Fruit fly (Drosophila melanogaster): ENCODE results near the gene cactin.

The cactin gene

DNA sequence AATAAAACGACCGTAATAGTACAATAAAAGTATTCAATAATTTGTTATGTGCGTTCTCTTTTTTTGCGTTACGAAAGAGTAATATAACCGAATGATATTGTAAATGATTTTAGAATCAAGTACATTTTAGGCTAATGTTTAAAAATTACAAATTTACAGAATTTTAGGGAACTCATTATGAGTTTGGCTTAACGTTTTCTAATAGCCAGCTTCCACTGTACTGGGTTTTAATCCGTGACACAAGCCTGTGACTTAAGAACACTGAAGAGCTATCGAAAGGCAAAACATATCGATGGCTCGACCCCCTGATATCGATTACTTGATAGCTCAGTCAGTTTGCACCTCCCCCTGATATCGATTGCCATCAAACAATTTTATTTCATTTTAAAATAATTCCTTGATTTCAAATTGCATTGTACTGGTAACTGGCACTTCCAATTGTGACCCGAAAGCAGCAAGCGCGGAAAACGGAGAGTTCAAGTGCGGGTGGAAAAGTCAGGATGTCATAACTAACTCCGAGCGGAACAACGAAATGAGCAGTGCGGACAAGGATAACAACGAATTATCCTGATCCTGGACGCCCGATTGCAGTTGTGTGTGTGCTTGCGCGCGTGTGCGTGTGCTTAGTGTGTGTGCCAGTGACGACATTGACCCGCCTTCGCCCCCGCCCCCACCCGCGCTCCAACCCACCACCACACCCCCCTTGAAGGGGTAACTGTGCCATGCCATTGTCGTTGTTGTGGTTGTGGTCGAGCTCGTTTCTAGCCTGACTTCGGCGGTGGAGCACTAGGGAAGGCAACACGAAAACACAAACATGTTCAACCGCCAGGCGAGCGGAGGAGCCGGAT, 29.6 kb upstream of the cactin start, which contains the start of gene HERC2:
Gene HERC2 (plus strand): TSS at position 330 of the 848 bp plus-strand sequence.
- TF ChIP-seq Hnf4 (GFP tag; optimal IDR thresholded peaks at IDR 0.05), result no peak
- no peak for TF ChIP-seq Hr78 (GFP tag; optimal IDR thresholded peaks at IDR 0.05)
- peak; percentile 21 for TF ChIP-seq fru (GFP tag; optimal IDR thresholded peaks at IDR 0.05)
- TF ChIP-seq brk (GFP tag; optimal IDR thresholded peaks at IDR 0.05), result no peak
- TF ChIP-seq Rel (GFP tag; optimal IDR thresholded peaks at IDR 0.05), result no peak
- no peak for TF ChIP-seq Rel (tag; optimal IDR thresholded peaks at IDR 0.05)
- peak; percentile 40 for TF ChIP-seq h (GFP tag; optimal IDR thresholded peaks at IDR 0.05)
- peak; percentile 68 for TF ChIP-seq HLH106 (tag; optimal IDR thresholded peaks at IDR 0.05)
- TF ChIP-seq woc (GFP tag; optimal IDR thresholded peaks at IDR 0.05), result peak; percentile 68
- no peak for TF ChIP-seq Dfd (GFP tag; optimal IDR thresholded peaks at IDR 0.05)
- peak; percentile 20 for TF ChIP-seq Sp1 (GFP tag; optimal IDR thresholded peaks at IDR 0.05)
- TF ChIP-seq CG32264 (GFP tag; optimal IDR thresholded peaks at IDR 0.05), result no peak
- TF ChIP-seq tai (GFP tag; optimal IDR thresholded peaks at IDR 0.05), result no peak
- TF ChIP-seq dmrt93B (GFP tag; optimal IDR thresholded peaks at IDR 0.05), result no peak
- TF ChIP-seq jim (GFP tag; optimal IDR thresholded peaks at IDR 0.05), result no peak
- TF ChIP-seq psq (GFP tag; optimal IDR thresholded peaks at IDR 0.05), result peak; percentile 28
- peak; percentile 51 for TF ChIP-seq ey (GFP tag; optimal IDR thresholded peaks at IDR 0.05)
- TF ChIP-seq lola (GFP tag; optimal IDR thresholded peaks at IDR 0.05), result no peak
- TF ChIP-seq OdsH (GFP tag; optimal IDR thresholded peaks at IDR 0.05), result no peak
- no peak for TF ChIP-seq pan (optimal IDR thresholded peaks at IDR 0.05)
- TF ChIP-seq Abd-B (GFP tag; optimal IDR thresholded peaks at IDR 0.05), result no peak
- no peak for TF ChIP-seq usp (GFP tag; optimal IDR thresholded peaks at IDR 0.05)
- TF ChIP-seq Vsx2 (GFP tag; optimal IDR thresholded peaks at IDR 0.05; ENCODE audit: partially characterized antibody), result no peak
- TF ChIP-seq sage (GFP tag; optimal IDR thresholded peaks at IDR 0.05), result no peak
- TF ChIP-seq N (GFP tag; optimal IDR thresholded peaks at IDR 0.05), result no peak
- no peak for TF ChIP-seq rgr (GFP tag; optimal IDR thresholded peaks at IDR 0.05)
- TF ChIP-seq Hr83 (GFP tag; optimal IDR thresholded peaks at IDR 0.05; ENCODE audit: poor library complexity, severe bottlenecking), result peak; percentile 2
- no peak for TF ChIP-seq sv (GFP tag; optimal IDR thresholded peaks at IDR 0.05)
- no peak for TF ChIP-seq CG9705 (GFP tag; optimal IDR thresholded peaks at IDR 0.05)
- TF ChIP-seq CrebA (GFP tag; optimal IDR thresholded peaks at IDR 0.05; ENCODE audit: borderline replicate concordance), result no peak
- peak in 1 of 2 experiments; percentile 52 for TF ChIP-seq foxo (GFP tag; optimal IDR thresholded peaks at IDR 0.05)
- no peak for TF ChIP-seq Mio (GFP tag; optimal IDR thresholded peaks at IDR 0.05)

DNA sequence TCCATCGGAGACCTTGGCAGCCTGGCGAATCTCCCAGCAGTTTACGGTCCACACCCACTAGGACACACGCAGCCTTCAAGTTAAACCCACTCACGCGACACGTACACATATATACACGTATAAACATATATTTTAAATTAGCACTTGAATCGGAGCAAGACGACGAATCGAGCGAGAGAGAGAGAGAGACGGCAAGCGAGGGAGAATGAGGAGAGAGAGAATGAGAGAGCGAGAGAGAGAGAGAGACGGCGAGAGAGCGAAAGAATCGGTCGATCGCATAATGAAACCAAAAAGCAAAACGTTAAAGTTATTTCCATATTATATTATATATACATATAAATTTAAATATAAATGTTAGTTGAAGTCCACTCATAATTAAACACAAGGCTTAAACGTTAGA, 12.2 kb upstream of the cactin start:
- no peak for TF ChIP-seq GATAd (GFP tag; optimal IDR thresholded peaks at IDR 0.05)
- TF ChIP-seq Dfd (GFP tag; optimal IDR thresholded peaks at IDR 0.05), result no peak
- TF ChIP-seq CG9705 (GFP tag; optimal IDR thresholded peaks at IDR 0.05), result no peak
- no peak for TF ChIP-seq Hr83 (GFP tag; optimal IDR thresholded peaks at IDR 0.05; ENCODE audit: poor library complexity, severe bottlenecking)
- no peak for TF ChIP-seq br (GFP tag; optimal IDR thresholded peaks at IDR 0.05)
- TF ChIP-seq foxo (GFP tag; optimal IDR thresholded peaks at IDR 0.05), result no peak
- TF ChIP-seq usp (GFP tag; optimal IDR thresholded peaks at IDR 0.05), result no peak
- no peak for TF ChIP-seq CG32264 (GFP tag; optimal IDR thresholded peaks at IDR 0.05)
- TF ChIP-seq jim (GFP tag; optimal IDR thresholded peaks at IDR 0.05), result no peak
- no peak for TF ChIP-seq sage (GFP tag; optimal IDR thresholded peaks at IDR 0.05)
- no peak for TF ChIP-seq dsf (GFP tag; optimal IDR thresholded peaks at IDR 0.05; ENCODE audit: borderline replicate concordance)
- TF ChIP-seq Sp1 (GFP tag; optimal IDR thresholded peaks at IDR 0.05), result no peak
- no peak for TF ChIP-seq Hnf4 (GFP tag; optimal IDR thresholded peaks at IDR 0.05)
- TF ChIP-seq Mio (GFP tag; optimal IDR thresholded peaks at IDR 0.05), result no peak
- TF ChIP-seq psq (GFP tag; optimal IDR thresholded peaks at IDR 0.05), result no peak
- TF ChIP-seq rgr (GFP tag; optimal IDR thresholded peaks at IDR 0.05), result no peak
- TF ChIP-seq h (GFP tag; optimal IDR thresholded peaks at IDR 0.05), result no peak

DNA sequence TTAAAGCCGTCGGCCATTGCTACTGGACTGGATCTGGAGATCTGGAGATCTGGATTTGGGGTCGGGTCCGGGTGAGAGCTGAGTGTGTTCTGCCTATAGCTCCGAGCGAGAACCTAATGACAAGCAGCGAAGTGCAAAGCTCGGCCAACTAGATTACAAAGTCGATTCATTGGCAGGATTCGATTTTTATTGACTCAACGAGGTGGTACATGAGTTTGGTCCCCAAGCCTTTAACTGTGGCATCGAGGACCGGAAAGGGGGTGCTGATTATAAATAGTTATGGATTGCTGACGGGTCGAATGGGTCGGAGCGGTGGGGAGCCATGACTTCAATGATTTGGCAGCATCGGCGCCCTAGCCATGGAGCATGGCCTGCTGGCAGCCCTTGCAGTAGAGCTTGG, 10.4 kb upstream of the cactin start, which contains the start of gene CG15459:
Gene CG15459 (minus strand): TSS at position 101 of the 400 bp plus-strand sequence.
- no peak for TF ChIP-seq psq (GFP tag; optimal IDR thresholded peaks at IDR 0.05)
- TF ChIP-seq foxo (GFP tag; optimal IDR thresholded peaks at IDR 0.05), result no peak
- no peak for TF ChIP-seq CrebA (GFP tag; optimal IDR thresholded peaks at IDR 0.05; ENCODE audit: borderline replicate concordance)
- TF ChIP-seq h (GFP tag; optimal IDR thresholded peaks at IDR 0.05), result no peak
- no peak for TF ChIP-seq sv (GFP tag; optimal IDR thresholded peaks at IDR 0.05)
- no peak for TF ChIP-seq Vsx2 (GFP tag; optimal IDR thresholded peaks at IDR 0.05; ENCODE audit: partially characterized antibody)
- TF ChIP-seq CG9705 (GFP tag; optimal IDR thresholded peaks at IDR 0.05), result no peak
- no peak for TF ChIP-seq pan (optimal IDR thresholded peaks at IDR 0.05)
- TF ChIP-seq rgr (GFP tag; optimal IDR thresholded peaks at IDR 0.05), result no peak
- no peak for TF ChIP-seq jim (GFP tag; optimal IDR thresholded peaks at IDR 0.05)
- no peak for TF ChIP-seq brk (GFP tag; optimal IDR thresholded peaks at IDR 0.05)
- no peak for TF ChIP-seq Jra (GFP tag; optimal IDR thresholded peaks at IDR 0.05)
- no peak for TF ChIP-seq N (GFP tag; optimal IDR thresholded peaks at IDR 0.05)
- TF ChIP-seq CG32264 (GFP tag; optimal IDR thresholded peaks at IDR 0.05), result no peak
- no peak for TF ChIP-seq OdsH (GFP tag; optimal IDR thresholded peaks at IDR 0.05)
- TF ChIP-seq Mio (GFP tag; optimal IDR thresholded peaks at IDR 0.05), result no peak
- TF ChIP-seq Hr83 (GFP tag; optimal IDR thresholded peaks at IDR 0.05; ENCODE audit: poor library complexity, severe bottlenecking), result no peak
